Worm (Caenorhabditis elegans) whole organism, L4/young adult: ENCODE results near the gene affl-2.

Experiments
- W03F9.2 ChIP-seq: fragments of 150-350 bp; optimal IDR thresholded peaks from 2 replicates; lab custom pipeline; 2014; ENCODE audit warnings: missing biosample characterization, missing genetic modification characterization
- dao-5 ChIP-seq: sonication (generic microtip); optimal IDR thresholded peaks from 2 replicates; lab custom pipeline; 2016; ENCODE audit warnings: missing genotype, missing genetic modification characterization, moderate library complexity, missing compliant biosample characterization
- him-1 ChIP-seq: sonication (generic microtip); optimal IDR thresholded peaks from 2 replicates; lab custom pipeline; 2016; ENCODE audit warnings: missing genotype, missing genetic modification reagents, missing genetic modification characterization, missing compliant biosample characterization

- TF ChIP-seq W03F9.2 (tag; lab: Kevin White, UChicago): no peak
- no peak for TF ChIP-seq dao-5
- no peak for TF ChIP-seq him-1 (tag; lab: Kevin White, UChicago)
Measured at ce11 chrIII:482739-483138, 48.0 kb downstream of the affl-2 start.
